Fruit fly (Drosophila melanogaster) whole organism: ENCODE data around the gene CG17118.

ENCODE experiments used
- CG8478 ChIP-seq: fragments of >200 bp; optimal IDR thresholded peaks from 2 replicates; lab custom pipeline; 2018; ENCODE audit warnings: inconsistent platforms
- EcR ChIP-seq, 2 experiments: fragments of >200 bp; optimal IDR thresholded peaks; 2 replicates each; lab custom pipeline; 2017; ENCODE audit warnings: missing biosample characterization in 2 of 2, missing genetic modification characterization in 2 of 2, missing genetic modification reagents in 2 of 2
- pan ChIP-seq: fragments of >200 bp; optimal IDR thresholded peaks from 2 replicates; lab custom pipeline; 2017
- psq ChIP-seq: fragments of >200 bp; optimal IDR thresholded peaks from 2 replicates; lab custom pipeline; 2017
- usp ChIP-seq: fragments of >200 bp; optimal IDR thresholded peaks from 2 replicates; lab custom pipeline; 2017; ENCODE audit warnings: missing biosample characterization, missing genetic modification characterization, mixed read lengths

dm6 chr2L:10729955-10730354 lies at the start of gene CG17118:
- no peak for TF ChIP-seq EcR (GFP tag; optimal IDR thresholded peaks at IDR 0.05; lab: Kevin White, UChicago)
- TF ChIP-seq pan: no peak
- no peak for TF ChIP-seq psq (lab: Kevin White, UChicago)
- TF ChIP-seq CG8478 (lab: Kevin White, UChicago): no peak
- no peak for TF ChIP-seq usp
